Worm (Caenorhabditis elegans): ENCODE measurements around the gene drl-1.

DNA sequence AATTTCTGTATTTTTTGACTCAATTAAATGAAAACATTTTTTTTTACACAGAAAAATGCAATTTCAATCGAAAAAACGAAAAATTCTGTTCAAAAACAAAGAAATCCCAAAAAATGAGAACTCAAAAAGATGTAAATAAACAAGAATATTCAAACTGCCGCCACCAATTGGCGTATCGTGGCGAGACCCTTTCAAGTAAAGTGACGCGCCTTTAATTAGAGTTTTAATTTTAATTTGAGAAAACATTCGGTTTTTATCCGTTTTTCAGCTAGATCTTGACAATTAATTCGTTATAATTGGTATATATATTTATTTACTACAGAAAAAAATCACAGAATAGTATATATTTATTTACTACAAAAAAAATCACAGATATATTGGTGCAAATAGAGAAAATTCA lies 54.7 kb downstream of the drl-1 start:
- TF ChIP-seq scrt-1 (GFP tag; IDR thresholded peaks at IDR 0.05) (no peak), ets-7 (tag; optimal IDR thresholded peaks at IDR 0.05) (no peak), pes-1 (GFP tag; IDR thresholded peaks at IDR 0.05) (no peak), sea-1 (GFP tag; conservative IDR thresholded peaks at IDR 0.05) (no peak), hnd-1 (tag; optimal IDR thresholded peaks at IDR 0.05) (no peak), flt-1 (GFP tag; IDR thresholded peaks at IDR 0.05) (no peak), ama-1 (optimal IDR thresholded peaks at IDR 0.05) (no peak), ceh-36 (tag; optimal IDR thresholded peaks at IDR 0.05) (no peak), aly-1 (tag; optimal IDR thresholded peaks at IDR 0.05) (no peak), B0310.2 (tag; optimal IDR thresholded peaks at IDR 0.05) (no peak), hmbx-1 (tag; optimal IDR thresholded peaks at IDR 0.05) (no peak), tbx-37 (GFP tag; conservative IDR thresholded peaks at IDR 0.05) (no peak), ceh-13 (GFP tag; optimal IDR thresholded peaks at IDR 0.05) (no peak), hmg-4 (GFP tag; optimal IDR thresholded peaks at IDR 0.05) (no peak)

Measured in whole organism, early embryonic.